Worm (Caenorhabditis elegans): ENCODE data around the gene sptf-2.

DNA sequence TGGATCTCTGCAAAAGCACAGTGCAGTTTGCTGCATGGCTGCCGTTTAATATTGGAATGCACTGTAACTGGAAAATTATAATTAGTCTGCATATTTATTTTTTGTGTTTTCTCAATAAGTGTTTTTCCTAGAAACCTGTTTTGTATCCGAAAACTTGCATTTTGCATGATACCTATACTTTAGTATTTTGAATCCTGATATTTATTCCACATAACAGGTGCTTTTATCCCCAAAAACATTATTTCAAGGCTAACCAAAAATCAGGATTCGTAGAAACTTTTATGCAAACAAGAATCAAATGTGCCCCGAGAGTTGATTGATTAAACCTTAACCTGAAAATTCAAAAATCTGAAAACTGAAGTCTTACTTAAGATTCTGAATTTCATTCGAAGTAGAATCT, 14.7 kb upstream of the sptf-2 start:
- no peak for TF ChIP-seq C17E4.6 (GFP tag; IDR thresholded peaks at IDR 0.05)
- TF ChIP-seq hmg-20 (GFP tag; IDR thresholded peaks at IDR 0.05): no peak
- no peak for TF ChIP-seq ceh-40 (GFP tag; IDR thresholded peaks at IDR 0.05)
- TF ChIP-seq tbp1 (GFP tag; optimal IDR thresholded peaks at IDR 0.05): no peak
- TF ChIP-seq snpc-4 (GFP tag; optimal IDR thresholded peaks at IDR 0.05): no peak
- TF ChIP-seq snpc-4 (tag; optimal IDR thresholded peaks at IDR 0.05): no peak
- TF ChIP-seq hsf-1 (GFP tag; IDR thresholded peaks at IDR 0.05): no peak
- TF ChIP-seq F23B12.7 (tag; optimal IDR thresholded peaks at IDR 0.05; ENCODE audit: insufficient read depth): no peak
- no peak for TF ChIP-seq attf-5 (GFP tag; optimal IDR thresholded peaks at IDR 0.05)
- no peak for TF ChIP-seq unc-130 (GFP tag; optimal IDR thresholded peaks at IDR 0.05)
- no peak for TF ChIP-seq nhr-90 (tag; optimal IDR thresholded peaks at IDR 0.05)
- TF ChIP-seq somi-1 (GFP tag; optimal IDR thresholded peaks at IDR 0.05): no peak

Data from whole organism, young adult.